Worm (Caenorhabditis elegans): ENCODE measurements around the gene prx-6.

- TF ChIP-seq ama-1 (optimal IDR thresholded peaks at IDR 0.05) (no peak), skn-1 (tag; optimal IDR thresholded peaks at IDR 0.05) (no peak)
These were observed 2.4 kb upstream of the prx-6 start, which contains the start of gene F39G3.5 for ce11 chrV:4722314-4722713.
